Worm (Caenorhabditis elegans) whole organism, midembryonic: Measurements from ENCODE around the gene Y71H2AM.20.

Experiments used
- T22C8.4 ChIP-seq: fragments of 200-800 bp; sonication (Bioruptor generic); IDR thresholded peaks from 2 replicates; pipeline ENCODE4 v1.3.6; 2022; ENCODE audit warnings: missing genetic modification characterization, missing compliant biosample characterization
- cog-1 ChIP-seq: sonication (generic microtip); optimal IDR thresholded peaks from 2 replicates; lab custom pipeline; 2016; ENCODE audit warnings: missing genetic modification characterization, missing compliant biosample characterization
- flt-1 ChIP-seq: fragments of 200-800 bp; sonication (Bioruptor generic); IDR thresholded peaks from 2 replicates; pipeline ENCODE4 v1.3.6; 2022; ENCODE audit warnings: missing genetic modification characterization, missing compliant biosample characterization
- klf-2 ChIP-seq: fragments of 200-800 bp; sonication (Bioruptor generic); conservative IDR thresholded peaks from 2 replicates; pipeline ENCODE4 v1.3.6; 2022; ENCODE audit warnings: missing genetic modification reagents, missing genetic modification characterization, missing compliant biosample characterization
- med-1 ChIP-seq: sonication (generic microtip); optimal IDR thresholded peaks from 2 replicates; lab custom pipeline; 2017; ENCODE audit warnings: missing genetic modification characterization, mild to moderate bottlenecking, missing compliant biosample characterization, antibody characterized with exemption, missing genetic modification reagents; ENCODE audit not compliant: insufficient read depth
- ref-1 ChIP-seq: fragments of 200-800 bp; sonication (Bioruptor generic); conservative IDR thresholded peaks from 2 replicates; pipeline ENCODE4 v1.3.6; 2022; ENCODE audit warnings: missing genetic modification reagents, missing genetic modification characterization, missing compliant biosample characterization
- tab-1 ChIP-seq: fragments of 200-800 bp; sonication (Bioruptor generic); IDR thresholded peaks from 2 replicates; pipeline ENCODE4 v1.3.6; 2022; ENCODE audit warnings: missing genetic modification characterization, missing compliant biosample characterization
- ztf-23 ChIP-seq: fragments of 200-800 bp; sonication (Bioruptor generic); IDR thresholded peaks from 2 replicates; pipeline ENCODE4 v1.3.6; 2022; ENCODE audit warnings: missing genetic modification reagents, missing genetic modification characterization, missing compliant biosample characterization
- ztf-29 ChIP-seq: fragments of 200-800 bp; sonication (Bioruptor generic); IDR thresholded peaks from 2 replicates; pipeline ENCODE4 v1.3.6; 2022; ENCODE audit warnings: missing genetic modification reagents, missing genetic modification characterization, missing compliant biosample characterization

- no peak for TF ChIP-seq ztf-23 (GFP tag; lab: Robert Waterston, UW)
- TF ChIP-seq ztf-29 = no peak
- TF ChIP-seq flt-1 = no peak
- TF ChIP-seq cog-1 (tag; lab: Kevin White, UChicago) = no peak
- no peak for TF ChIP-seq med-1
- no peak for TF ChIP-seq klf-2 (GFP tag; lab: Robert Waterston, UW)
- TF ChIP-seq ref-1 (GFP tag; lab: Robert Waterston, UW) = no peak
- no peak for TF ChIP-seq T22C8.4
- TF ChIP-seq tab-1 = 0 out of 2 replicates have a peak, but pooled peaks have one; percentile 33
Observed at ce11 chrIII:2800743-2801142, 15.0 kb upstream of the Y71H2AM.20 start.
